Worm (Caenorhabditis elegans) whole organism, young adult: ENCODE results near the gene C41C4.9.

Source experiments
- B0019.2 ChIP-seq: fragments of 200-800 bp; sonication (Bioruptor generic); conservative IDR thresholded peaks from 2 replicates; pipeline ENCODE4 v1.3.6; 2022; ENCODE audit warnings: missing genetic modification reagents, missing genetic modification characterization, missing compliant biosample characterization
- C06A6.2 ChIP-seq: fragments of 200-800 bp; sonication (Bioruptor generic); conservative IDR thresholded peaks from 2 replicates; pipeline ENCODE4 v1.3.6; 2022; ENCODE audit warnings: missing genetic modification characterization, missing compliant biosample characterization
- F10E7.11 ChIP-seq: sonication (generic microtip); optimal IDR thresholded peaks from 2 replicates; lab custom pipeline; 2017; ENCODE audit warnings: mild to moderate bottlenecking, missing genetic modification characterization, moderate library complexity, missing compliant biosample characterization
- F33H1.4 ChIP-seq: fragments of 200-800 bp; sonication (Bioruptor generic); IDR thresholded peaks from 2 replicates; pipeline ENCODE4 v1.3.6; 2022; ENCODE audit warnings: missing genetic modification reagents, missing genetic modification characterization, missing compliant biosample characterization
- F37B4.10 ChIP-seq: fragments of 200-800 bp; sonication (Bioruptor generic); IDR thresholded peaks from 2 replicates; pipeline ENCODE4 v1.3.6; 2022; ENCODE audit warnings: missing genetic modification characterization, missing compliant biosample characterization
- F52B5.7 ChIP-seq: sonication (generic microtip); optimal IDR thresholded peaks from 2 replicates; lab custom pipeline; 2016; ENCODE audit warnings: mild to moderate bottlenecking, missing genetic modification characterization, missing compliant biosample characterization
- K12H6.12 ChIP-seq: fragments of 200-800 bp; sonication (Bioruptor generic); optimal IDR thresholded peaks from 2 replicates; lab custom pipeline; 2018; ENCODE audit warnings: mild to moderate bottlenecking, missing genetic modification characterization, missing compliant biosample characterization
- Y56A3A.18 ChIP-seq: fragments of 200-800 bp; sonication (Bioruptor generic); IDR thresholded peaks from 2 replicates; pipeline ENCODE4 v1.3.6; 2022; ENCODE audit warnings: missing genetic modification reagents, missing genetic modification characterization, missing compliant biosample characterization
- Y79H2A.3 ChIP-seq: fragments of 200-800 bp; sonication (Bioruptor generic); conservative IDR thresholded peaks from 2 replicates; pipeline ENCODE4 v1.3.6; 2022; ENCODE audit warnings: missing genetic modification reagents, missing genetic modification characterization, missing compliant biosample characterization
- akir-1 ChIP-seq: fragments of 200-800 bp; sonication (Bioruptor generic); optimal IDR thresholded peaks from 2 replicates; lab custom pipeline; 2018; ENCODE audit warnings: mild to moderate bottlenecking, missing genetic modification characterization, moderate library complexity, missing compliant biosample characterization
- attf-6 ChIP-seq: fragments of 200-800 bp; sonication (Bioruptor generic); IDR thresholded peaks from 2 replicates; pipeline ENCODE4 v1.3.6; 2022; ENCODE audit warnings: missing genetic modification reagents, missing genetic modification characterization, missing compliant biosample characterization
- bed-2 ChIP-seq: fragments of 200-800 bp; sonication (Bioruptor generic); IDR thresholded peaks from 2 replicates; pipeline ENCODE4 v1.3.6; 2022; ENCODE audit warnings: missing genetic modification reagents, missing genetic modification characterization, missing compliant biosample characterization
- cebp-1 ChIP-seq, 2 experiments: fragments of 200-800 bp in 1 of 2; sonication (Bioruptor generic) in 1 of 2; sonication (generic microtip) in 1 of 2; IDR thresholded peaks in 1 of 2; optimal IDR thresholded peaks in 1 of 2; 2 replicates each; pipeline versions ENCODE4 v1.3.6 to Lab custom; 2017 to 2022; ENCODE audit warnings: missing compliant biosample characterization in 2 of 2, missing genetic modification characterization in 2 of 2, mild to moderate bottlenecking in 1 of 2, missing genetic modification reagents in 1 of 2, moderate library complexity in 1 of 2
- ceh-100 ChIP-seq: fragments of 200-800 bp; sonication (Bioruptor generic); IDR thresholded peaks from 2 replicates; pipeline ENCODE4 v1.3.6; 2022; ENCODE audit warnings: missing genetic modification reagents, missing genetic modification characterization, missing compliant biosample characterization
- ceh-27 ChIP-seq: fragments of 200-800 bp; sonication (Bioruptor generic); optimal IDR thresholded peaks from 2 replicates; lab custom pipeline; 2018; ENCODE audit warnings: mild to moderate bottlenecking, missing genetic modification characterization, moderate library complexity, missing compliant biosample characterization
- ceh-79 ChIP-seq: sonication (generic microtip); optimal IDR thresholded peaks from 2 replicates; lab custom pipeline; 2017; ENCODE audit warnings: mild to moderate bottlenecking, missing genetic modification characterization, missing compliant biosample characterization
- die-1 ChIP-seq: sonication (generic microtip); optimal IDR thresholded peaks from 2 replicates; lab custom pipeline; 2016; ENCODE audit warnings: missing genotype, mild to moderate bottlenecking, missing genetic modification characterization, missing compliant biosample characterization
- dpff-1 ChIP-seq: sonication (generic microtip); optimal IDR thresholded peaks from 2 replicates; lab custom pipeline; 2017; ENCODE audit warnings: mild to moderate bottlenecking, missing genetic modification characterization, missing compliant biosample characterization
- dpl-1 ChIP-seq: fragments of 150-350 bp; optimal IDR thresholded peaks from 2 replicates; lab custom pipeline; 2014; ENCODE audit warnings: missing biosample characterization, missing genetic modification reagents, missing genetic modification characterization
- gei-17 ChIP-seq: fragments of 200-800 bp; sonication (Bioruptor generic); optimal IDR thresholded peaks from 2 replicates; lab custom pipeline; 2018; ENCODE audit warnings: mild to moderate bottlenecking, missing genetic modification characterization, missing compliant biosample characterization
- hmg-1.2 ChIP-seq: fragments of 200-800 bp; sonication (Bioruptor generic); IDR thresholded peaks from 2 replicates; pipeline ENCODE4 v1.3.6; 2022; ENCODE audit warnings: missing genetic modification reagents, missing genetic modification characterization, missing compliant biosample characterization
- let-607 ChIP-seq, 2 experiments: fragments of 200-800 bp in 1 of 2; sonication (Bioruptor generic) in 1 of 2; sonication (generic microtip) in 1 of 2; optimal IDR thresholded peaks; 2 replicates each; lab custom pipeline; 2016 to 2018; ENCODE audit warnings: mild to moderate bottlenecking in 2 of 2, missing compliant biosample characterization in 2 of 2, missing genetic modification characterization in 2 of 2, moderate library complexity in 2 of 2, missing genotype in 1 of 2
- lin-40 ChIP-seq: sonication (generic microtip); optimal IDR thresholded peaks from 2 replicates; lab custom pipeline; 2016; ENCODE audit warnings: missing genetic modification characterization, mild to moderate bottlenecking, missing compliant biosample characterization, missing genotype, missing genetic modification reagents
- lsl-1 ChIP-seq: fragments of 200-800 bp; sonication (Bioruptor generic); optimal IDR thresholded peaks from 2 replicates; lab custom pipeline; 2018; ENCODE audit warnings: mild to moderate bottlenecking, missing genetic modification characterization, moderate library complexity, missing compliant biosample characterization
- madf-6 ChIP-seq: fragments of 200-800 bp; sonication (Bioruptor generic); IDR thresholded peaks from 2 replicates; pipeline ENCODE4 v1.3.6; 2022; ENCODE audit warnings: missing genetic modification reagents, missing genetic modification characterization, missing compliant biosample characterization
- mcd-1 ChIP-seq: fragments of 200-800 bp; sonication (Bioruptor generic); IDR thresholded peaks from 2 replicates; pipeline ENCODE4 v1.3.6; 2022; ENCODE audit warnings: missing genetic modification reagents, missing genetic modification characterization, missing compliant biosample characterization
- mel-28 ChIP-seq: sonication (generic microtip); optimal IDR thresholded peaks from 2 replicates; lab custom pipeline; 2016; ENCODE audit warnings: borderline replicate concordance, mild to moderate bottlenecking, missing genetic modification characterization, missing compliant biosample characterization
- nfyb-1 ChIP-seq: fragments of 200-800 bp; sonication (Bioruptor generic); IDR thresholded peaks from 2 replicates; pipeline ENCODE4 v1.3.6; 2022; ENCODE audit warnings: missing genetic modification reagents, missing genetic modification characterization, missing compliant biosample characterization
- nhr-179 ChIP-seq: sonication (generic microtip); optimal IDR thresholded peaks from 2 replicates; lab custom pipeline; 2016; ENCODE audit warnings: mild to moderate bottlenecking, missing genetic modification characterization, missing compliant biosample characterization
- nhr-80 ChIP-seq: sonication (generic microtip); optimal IDR thresholded peaks from 2 replicates; lab custom pipeline; 2016; ENCODE audit warnings: missing genetic modification characterization, missing compliant biosample characterization
- pbrm-1 ChIP-seq: fragments of 200-800 bp; sonication (Bioruptor generic); IDR thresholded peaks from 2 replicates; pipeline ENCODE4 v1.3.6; 2022; ENCODE audit warnings: missing genetic modification reagents, missing genetic modification characterization, missing compliant biosample characterization
- rpc-1 ChIP-seq, 2 experiments: fragments of 150-350 bp in 1 of 2; sonication (generic microtip) in 1 of 2; optimal IDR thresholded peaks; 2 replicates each; lab custom pipeline; 2014 to 2018; ENCODE audit warnings: missing biosample characterization in 1 of 2, missing genetic modification characterization in 1 of 2, missing genetic modification reagents in 1 of 2, missing genotype in 1 of 2
- sea-2 ChIP-seq: fragments of 200-800 bp; sonication (Bioruptor generic); IDR thresholded peaks from 2 replicates; pipeline ENCODE4 v1.3.6; 2022; ENCODE audit warnings: missing genetic modification characterization, missing compliant biosample characterization
- snpc-1.1 ChIP-seq: sonication (generic microtip); optimal IDR thresholded peaks from 2 replicates; lab custom pipeline; 2017; ENCODE audit warnings: missing genetic modification characterization, mild to moderate bottlenecking, missing compliant biosample characterization, antibody characterized with exemption, moderate library complexity, missing genotype, missing genetic modification reagents; ENCODE audit not compliant: insufficient read depth
- tbp1 ChIP-seq: fragments of 200-800 bp; sonication (Bioruptor generic); optimal IDR thresholded peaks from 2 replicates; lab custom pipeline; 2018; ENCODE audit warnings: mild to moderate bottlenecking, missing genetic modification characterization, missing compliant biosample characterization
- tlf-1 ChIP-seq: fragments of 200-800 bp; sonication (Bioruptor generic); optimal IDR thresholded peaks from 2 replicates; lab custom pipeline; 2018; ENCODE audit warnings: mild to moderate bottlenecking, missing genetic modification characterization, missing compliant biosample characterization
- zfh-2 ChIP-seq: fragments of 200-800 bp; sonication (Bioruptor generic); conservative IDR thresholded peaks from 2 replicates; pipeline ENCODE4 v1.3.6; 2022; ENCODE audit warnings: missing genetic modification reagents, missing genetic modification characterization, missing compliant biosample characterization
- ztf-18 ChIP-seq: sonication (generic microtip); optimal IDR thresholded peaks from 2 replicates; lab custom pipeline; 2016; ENCODE audit warnings: missing genotype, mild to moderate bottlenecking, missing genetic modification characterization, missing compliant biosample characterization
- ztf-25 ChIP-seq: fragments of 200-800 bp; sonication (Bioruptor generic); IDR thresholded peaks from 2 replicates; pipeline ENCODE4 v1.3.6; 2022; ENCODE audit warnings: missing genetic modification reagents, missing genetic modification characterization, missing compliant biosample characterization

The C41C4.9 gene

ce11 chrII:8126132-8126531 is 18.7 kb downstream of the C41C4.9 start:
- no peak for TF ChIP-seq lsl-1 (GFP tag; lab: Kevin White, UChicago)
- peak; percentile 23; the same call in 1 of the 2 replicates for TF ChIP-seq mcd-1 (GFP tag; lab: Robert Waterston, UW)
- TF ChIP-seq nhr-80 = peak; percentile 4
- TF ChIP-seq let-607 (tag; optimal IDR thresholded peaks at IDR 0.05; lab: Kevin White, UChicago) = peak; percentile 4 to 17
- TF ChIP-seq snpc-1.1 (tag; lab: Kevin White, UChicago) = no peak
- no peak for TF ChIP-seq bed-2 (GFP tag; lab: Robert Waterston, UW)
- TF ChIP-seq F37B4.10 = no peak
- TF ChIP-seq ceh-100 (GFP tag; lab: Robert Waterston, UW) = peak; percentile 37; the same call in 1 of the 2 replicates
- no peak for TF ChIP-seq B0019.2 (GFP tag; lab: Robert Waterston, UW)
- TF ChIP-seq K12H6.12 = peak; percentile 27
- TF ChIP-seq sea-2 (GFP tag; lab: Robert Waterston, UW) = no peak
- TF ChIP-seq hmg-1.2 (GFP tag; lab: Robert Waterston, UW) = peak; percentile 61; the same call in 1 of the 2 replicates
- no peak for TF ChIP-seq ztf-25
- TF ChIP-seq madf-6 = no peak
- TF ChIP-seq pbrm-1 (GFP tag; lab: Robert Waterston, UW) = no peak
- TF ChIP-seq tlf-1 (GFP tag; lab: Kevin White, UChicago) = no peak
- TF ChIP-seq nfyb-1 = 0 out of 2 replicates have a peak, but pooled peaks have one; percentile 13
- no peak for TF ChIP-seq ceh-79 (tag; lab: Kevin White, UChicago)
- TF ChIP-seq ceh-27 (GFP tag; lab: Kevin White, UChicago) = peak; percentile 21
- TF ChIP-seq zfh-2 (GFP tag; lab: Robert Waterston, UW) = peak; percentile 83
- TF ChIP-seq tbp1 (GFP tag; lab: Kevin White, UChicago) = peak; percentile 24
- TF ChIP-seq C06A6.2 (GFP tag; lab: Robert Waterston, UW) = no peak
- no peak for TF ChIP-seq F33H1.4 (GFP tag; lab: Robert Waterston, UW)
- TF ChIP-seq mel-28 (tag; lab: Kevin White, UChicago) = no peak
- no peak for TF ChIP-seq cebp-1 (GFP tag; IDR thresholded peaks at IDR 0.05; lab: Robert Waterston, UW)
- peak; percentile 57 for TF ChIP-seq cebp-1 (tag; optimal IDR thresholded peaks at IDR 0.05; lab: Kevin White, UChicago)
- TF ChIP-seq ztf-18 = peak; percentile 8

DNA sequence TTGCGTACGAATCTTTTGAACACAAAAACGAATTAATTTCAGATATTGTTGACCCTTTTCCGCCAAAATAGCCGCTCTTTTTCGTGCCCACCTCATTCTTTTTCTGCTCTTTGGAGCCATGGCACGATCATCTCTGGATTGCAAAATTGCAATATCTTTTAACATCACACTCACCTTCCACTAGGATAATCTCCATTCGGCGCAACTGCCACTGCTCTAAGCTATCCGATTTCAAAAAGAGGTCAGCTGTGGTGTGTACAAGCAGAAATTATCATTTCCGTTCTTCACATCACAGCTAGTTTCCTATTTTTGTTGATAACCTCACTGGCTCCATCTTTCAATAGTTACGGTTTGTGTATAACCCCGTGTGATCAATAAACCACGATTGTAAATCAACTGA is 19.2 kb downstream of the C41C4.9 start:
- TF ChIP-seq akir-1 (GFP tag; lab: Kevin White, UChicago) (no peak), C06A6.2 (GFP tag; lab: Robert Waterston, UW) (no peak), dpff-1 (no peak), Y56A3A.18 (GFP tag; lab: Robert Waterston, UW) (no peak), nhr-179 (tag; lab: Kevin White, UChicago) (no peak), rpc-1 (optimal IDR thresholded peaks at IDR 0.05; lab: Kevin White, UChicago) (no peak), rpc-1 (tag; optimal IDR thresholded peaks at IDR 0.05; lab: Kevin White, UChicago) (no peak), sea-2 (GFP tag; lab: Robert Waterston, UW) (no peak), Y79H2A.3 (GFP tag; lab: Robert Waterston, UW) (no peak), dpl-1 (no peak), F10E7.11 (no peak), die-1 (tag; lab: Kevin White, UChicago) (no peak), F52B5.7 (tag; lab: Kevin White, UChicago) (no peak), attf-6 (no peak), lin-40 (tag; lab: Kevin White, UChicago) (no peak), gei-17 (GFP tag; lab: Kevin White, UChicago) (no peak)
